Worm (Caenorhabditis elegans) whole organism, L1 larva: Measurements from ENCODE around the gene dao-6.
A peak's percentile ranks its signal among the peaks of the same experiment; 100 is the strongest.

Experiments
- C16A3.4 ChIP-seq: fragments of 150-350 bp; optimal IDR thresholded peaks from 2 replicates; lab custom pipeline; 2014; ENCODE audit warnings: missing biosample characterization, missing genetic modification characterization
- C34B4.2 ChIP-seq: sonication (generic microtip); optimal IDR thresholded peaks from 2 replicates; lab custom pipeline; 2017; ENCODE audit warnings: mild to moderate bottlenecking, missing genetic modification characterization, missing compliant biosample characterization
- Y116A8C.19 ChIP-seq: sonication (generic microtip); optimal IDR thresholded peaks from 2 replicates; lab custom pipeline; 2016; ENCODE audit warnings: missing compliant biosample characterization, missing genetic modification characterization, borderline replicate concordance
- alr-1 ChIP-seq: fragments of 200-800 bp; sonication (Bioruptor generic); optimal IDR thresholded peaks from 2 replicates; lab custom pipeline; 2018; ENCODE audit warnings: borderline replicate concordance, mild to moderate bottlenecking, missing genetic modification characterization, missing compliant biosample characterization
- aly-2 ChIP-seq: fragments of 150-350 bp; optimal IDR thresholded peaks from 2 replicates; lab custom pipeline; 2014; ENCODE audit warnings: missing biosample characterization, missing genetic modification characterization
- ama-1 ChIP-seq: fragments of 150-350 bp; optimal IDR thresholded peaks from 2 replicates; lab custom pipeline; 2014
- ceh-63 ChIP-seq: fragments of 200-800 bp; sonication (Bioruptor generic); optimal IDR thresholded peaks from 2 replicates; lab custom pipeline; 2018; ENCODE audit warnings: mild to moderate bottlenecking, missing genetic modification characterization, missing compliant biosample characterization
- ceh-8 ChIP-seq: fragments of 200-800 bp; sonication (Bioruptor generic); optimal IDR thresholded peaks from 2 replicates; lab custom pipeline; 2018; ENCODE audit warnings: mild to moderate bottlenecking, missing genetic modification characterization, moderate library complexity, missing compliant biosample characterization
- ceh-82 ChIP-seq, 3 experiments: fragments of 150-350 bp in 1 of 3; sonication (generic microtip) in 2 of 3; optimal IDR thresholded peaks; 2 replicates each; lab custom pipeline; 2014 to 2017; ENCODE audit warnings: missing biosample characterization in 3 of 3, missing genetic modification characterization in 3 of 3
- efl-1 ChIP-seq, 4 experiments: fragments of 150-350 bp; optimal IDR thresholded peaks in 3 of 4; peaks in 1 of 4; 1 replicate in 1 of 4; 2 replicates in 3 of 4; lab custom pipeline; 2014; ENCODE audit warnings: missing biosample characterization in 2 of 4, missing genetic modification characterization in 2 of 4, missing genetic modification reagents in 2 of 4
- efl-3 ChIP-seq: fragments of 200-800 bp; sonication (Bioruptor generic); optimal IDR thresholded peaks from 2 replicates; lab custom pipeline; 2018; ENCODE audit warnings: mild to moderate bottlenecking, missing genetic modification characterization, missing compliant biosample characterization
- elt-2 ChIP-seq: sonication (generic microtip); optimal IDR thresholded peaks from 2 replicates; lab custom pipeline; 2016; ENCODE audit warnings: missing genetic modification characterization, mild to moderate bottlenecking, inconsistent platforms, missing compliant biosample characterization, missing genetic modification reagents
- elt-3 ChIP-seq, 6 experiments: fragments of 150-350 bp in 1 of 6; sonication (generic microtip); optimal IDR thresholded peaks; 2 replicates each; lab custom pipeline; 2017 to 2018; ENCODE audit warnings: missing biosample characterization in 6 of 6, missing genetic modification characterization in 6 of 6, inconsistent platforms in 1 of 6
- ets-5 ChIP-seq: fragments of 200-800 bp; sonication (Bioruptor generic); IDR thresholded peaks from 2 replicates; pipeline ENCODE4 v1.3.6; 2022; ENCODE audit warnings: missing genetic modification characterization, missing compliant biosample characterization
- fkh-4 ChIP-seq: sonication (generic microtip); optimal IDR thresholded peaks from 2 replicates; lab custom pipeline; 2016; ENCODE audit warnings: missing compliant biosample characterization, missing genetic modification characterization, borderline replicate concordance
- fos-1 ChIP-seq: fragments of 150-350 bp; optimal IDR thresholded peaks from 2 replicates; lab custom pipeline; 2014; ENCODE audit warnings: missing biosample characterization, missing genetic modification characterization
- grh-1 ChIP-seq: fragments of 200-800 bp; sonication (Bioruptor generic); IDR thresholded peaks from 2 replicates; pipeline ENCODE4 v1.3.6; 2022; ENCODE audit warnings: missing genetic modification reagents, missing genetic modification characterization, missing compliant biosample characterization
- hlh-4 ChIP-seq: sonication (generic microtip); optimal IDR thresholded peaks from 2 replicates; lab custom pipeline; 2016; ENCODE audit warnings: mild to moderate bottlenecking, missing genetic modification characterization, missing compliant biosample characterization
- hpl-2 ChIP-seq: fragments of 150-350 bp; optimal IDR thresholded peaks from 2 replicates; lab custom pipeline; 2014; ENCODE audit warnings: missing biosample characterization, missing genetic modification reagents, missing genetic modification characterization
- irx-1 ChIP-seq: sonication (generic microtip); optimal IDR thresholded peaks from 2 replicates; lab custom pipeline; 2016; ENCODE audit warnings: missing genetic modification characterization, missing compliant biosample characterization
- isw-1 ChIP-seq: fragments of 200-800 bp; sonication (Bioruptor generic); IDR thresholded peaks from 2 replicates; pipeline ENCODE4 v1.3.6; 2022; ENCODE audit warnings: missing genetic modification characterization, missing compliant biosample characterization
- lin-14 ChIP-seq: fragments of 200-800 bp; sonication (Bioruptor generic); optimal IDR thresholded peaks from 2 replicates; lab custom pipeline; 2018; ENCODE audit warnings: mild to moderate bottlenecking, missing genetic modification characterization, moderate library complexity, missing compliant biosample characterization
- lin-35 ChIP-seq, 2 experiments: fragments of 150-350 bp; optimal IDR thresholded peaks; 2 replicates each; lab custom pipeline; 2014; ENCODE audit warnings: missing biosample characterization in 2 of 2, missing genetic modification characterization in 2 of 2, missing genetic modification reagents in 2 of 2
- lin-39 ChIP-seq: fragments of 150-350 bp; optimal IDR thresholded peaks from 2 replicates; lab custom pipeline; 2014; ENCODE audit warnings: missing biosample characterization, missing genetic modification reagents, missing genetic modification characterization
- lsy-2 ChIP-seq, 2 experiments: fragments of 150-350 bp; optimal IDR thresholded peaks; 2 replicates each; lab custom pipeline; 2014; ENCODE audit warnings: missing biosample characterization in 2 of 2, missing genetic modification characterization in 2 of 2
- mab-9 ChIP-seq: fragments of 200-800 bp; sonication (Bioruptor generic); IDR thresholded peaks from 2 replicates; pipeline ENCODE4 v1.3.6; 2022; ENCODE audit warnings: missing genetic modification reagents, missing genetic modification characterization, missing compliant biosample characterization
- nhr-11 ChIP-seq: fragments of 150-350 bp; optimal IDR thresholded peaks from 2 replicates; lab custom pipeline; 2014; ENCODE audit warnings: missing biosample characterization, missing genetic modification characterization
- nhr-12 ChIP-seq: sonication (generic microtip); optimal IDR thresholded peaks from 2 replicates; lab custom pipeline; 2017; ENCODE audit warnings: missing biosample characterization, missing genetic modification characterization
- nhr-19 ChIP-seq: fragments of 200-800 bp; sonication (Bioruptor generic); conservative IDR thresholded peaks from 2 replicates; pipeline ENCODE4 v1.3.6; 2022; ENCODE audit warnings: missing genetic modification characterization, missing compliant biosample characterization
- nhr-237 ChIP-seq: fragments of 150-350 bp; optimal IDR thresholded peaks from 2 replicates; lab custom pipeline; 2014; ENCODE audit warnings: missing biosample characterization, missing genetic modification characterization
- nhr-71 ChIP-seq: sonication (generic microtip); optimal IDR thresholded peaks from 2 replicates; lab custom pipeline; 2016; ENCODE audit warnings: mild to moderate bottlenecking, missing genetic modification characterization, moderate library complexity, missing compliant biosample characterization
- nhr-84 ChIP-seq: sonication (generic microtip); optimal IDR thresholded peaks from 2 replicates; lab custom pipeline; 2017; ENCODE audit warnings: missing biosample characterization, missing genetic modification characterization
- nhr-85 ChIP-seq: sonication (generic microtip); peaks from one replicate; lab custom pipeline; 2016; ENCODE audit warnings: missing genetic modification characterization, inconsistent platforms, missing compliant biosample characterization
- pag-3 ChIP-seq: sonication (generic microtip); optimal IDR thresholded peaks from 2 replicates; lab custom pipeline; 2017; ENCODE audit warnings: missing genetic modification characterization, mild to moderate bottlenecking, missing compliant biosample characterization, antibody characterized with exemption, borderline replicate concordance; ENCODE audit not compliant: insufficient read depth
- pax-3 ChIP-seq: fragments of 200-800 bp; sonication (Bioruptor generic); optimal IDR thresholded peaks from 2 replicates; lab custom pipeline; 2018; ENCODE audit warnings: mild to moderate bottlenecking, missing genetic modification characterization, moderate library complexity, missing compliant biosample characterization
- snu-23 ChIP-seq: sonication (generic microtip); optimal IDR thresholded peaks from 2 replicates; lab custom pipeline; 2016; ENCODE audit warnings: missing genetic modification characterization, missing compliant biosample characterization
- sox-4 ChIP-seq: sonication (generic microtip); optimal IDR thresholded peaks from 2 replicates; lab custom pipeline; 2016; ENCODE audit warnings: missing genetic modification characterization, missing compliant biosample characterization
- sptf-1 ChIP-seq: fragments of 150-350 bp; optimal IDR thresholded peaks from 2 replicates; lab custom pipeline; 2014; ENCODE audit warnings: missing biosample characterization, missing genetic modification characterization
- sup-37 ChIP-seq: fragments of 200-800 bp; sonication (Bioruptor generic); optimal IDR thresholded peaks from 2 replicates; lab custom pipeline; 2018; ENCODE audit warnings: mild to moderate bottlenecking, missing genetic modification characterization, missing compliant biosample characterization
- unc-62 ChIP-seq: fragments of 150-350 bp; optimal IDR thresholded peaks from 2 replicates; lab custom pipeline; 2014; ENCODE audit warnings: missing biosample characterization, missing genetic modification reagents, missing genetic modification characterization
- vab-15 ChIP-seq: sonication (generic microtip); optimal IDR thresholded peaks from 2 replicates; lab custom pipeline; 2017; ENCODE audit warnings: missing genotype, mild to moderate bottlenecking, missing genetic modification characterization, missing compliant biosample characterization
- zag-1 ChIP-seq: fragments of 150-350 bp; optimal IDR thresholded peaks from 2 replicates; lab custom pipeline; 2014; ENCODE audit warnings: missing biosample characterization, missing genetic modification characterization
- zip-4 ChIP-seq: fragments of 200-800 bp; sonication (Bioruptor generic); optimal IDR thresholded peaks from 2 replicates; lab custom pipeline; 2018; ENCODE audit warnings: mild to moderate bottlenecking, missing genetic modification characterization, moderate library complexity, missing compliant biosample characterization
- ztf-11 ChIP-seq, 2 experiments: sonication (generic microtip); optimal IDR thresholded peaks; 2 replicates each; lab custom pipeline; 2016 to 2017; ENCODE audit warnings: missing genetic modification characterization in 2 of 2, missing biosample characterization in 1 of 2, missing compliant biosample characterization in 1 of 2
- ztf-4 ChIP-seq: fragments of 150-350 bp; optimal IDR thresholded peaks from 2 replicates; lab custom pipeline; 2014; ENCODE audit warnings: missing biosample characterization, missing genetic modification characterization

dao-6 gene

ce11 chrIII:9782011-9782436, 46.0 kb upstream of the dao-6 start, which contains the start of gene vha-2:
TSS of gene vha-2 (plus strand) at chrIII:9782164.
- peak; percentile 93 for TF ChIP-seq alr-1 (tag; lab: Kevin White, UChicago)
- TF ChIP-seq ets-5 (GFP tag; lab: Robert Waterston, UW) = no peak
- no peak for TF ChIP-seq nhr-84 (tag; lab: Kevin White, UChicago)
- no peak for TF ChIP-seq sox-4 (tag; lab: Kevin White, UChicago)
- peak; percentile 80 for TF ChIP-seq nhr-85 (tag; lab: Kevin White, UChicago)
- no peak for TF ChIP-seq hlh-4 (tag; lab: Kevin White, UChicago)
- TF ChIP-seq ztf-4 (tag; lab: Kevin White, UChicago) = no peak
- no peak for TF ChIP-seq sup-37
- no peak for TF ChIP-seq lin-14 (GFP tag; lab: Kevin White, UChicago)
- no peak for TF ChIP-seq sptf-1
- no peak for TF ChIP-seq nhr-237 (tag; lab: Kevin White, UChicago)
- peak; percentile 32 for TF ChIP-seq nhr-71 (tag; lab: Kevin White, UChicago)
- TF ChIP-seq nhr-19 = no peak
- no peak for TF ChIP-seq isw-1 (GFP tag; lab: Robert Waterston, UW)
- peak in 1 of 2 experiments; percentile 13 for TF ChIP-seq lin-35 (GFP tag; optimal IDR thresholded peaks at IDR 0.05; lab: Kevin White, UChicago)
- no peak for TF ChIP-seq ceh-8 (GFP tag; lab: Kevin White, UChicago)
- no peak for TF ChIP-seq ztf-11 (tag; optimal IDR thresholded peaks at IDR 0.05; lab: Kevin White, UChicago)
- TF ChIP-seq efl-3 (GFP tag; lab: Kevin White, UChicago) = no peak
- TF ChIP-seq aly-2 (tag; lab: Kevin White, UChicago) = peak; percentile 60
- no peak for TF ChIP-seq irx-1 (tag; lab: Kevin White, UChicago)
- no peak for TF ChIP-seq C16A3.4
- peak; percentile 8 for TF ChIP-seq ceh-63
- no peak for TF ChIP-seq vab-15 (tag; lab: Kevin White, UChicago)
- TF ChIP-seq zip-4 (GFP tag; lab: Kevin White, UChicago) = no peak
- no peak for TF ChIP-seq mab-9 (GFP tag; lab: Robert Waterston, UW)
- TF ChIP-seq nhr-12 = no peak
- 0 out of 2 replicates have a peak, but pooled peaks have one; percentile 10 for TF ChIP-seq grh-1
- no peak for TF ChIP-seq C34B4.2 (tag; lab: Kevin White, UChicago)
- no peak for TF ChIP-seq fkh-4 (tag; lab: Kevin White, UChicago)
- no peak for TF ChIP-seq nhr-11 (tag; lab: Kevin White, UChicago)
- no peak for TF ChIP-seq Y116A8C.19 (tag; lab: Kevin White, UChicago)

ce11 chrIII:9780665-9781304, 44.8 kb upstream of the dao-6 start, which contains the start of gene vha-1:
TSS of gene vha-1 (plus strand) at chrIII:9781254.
- TF ChIP-seq pax-3 (tag; lab: Kevin White, UChicago) (no peak), zag-1 (tag; lab: Kevin White, UChicago) (no peak), nhr-12 (no peak), lin-39 (no peak), isw-1 (GFP tag; lab: Robert Waterston, UW) (peak; percentile 73), pag-3 (tag; lab: Kevin White, UChicago) (no peak), fkh-4 (tag; lab: Kevin White, UChicago) (no peak), ets-5 (GFP tag; lab: Robert Waterston, UW) (no peak), lin-35 (GFP tag; optimal IDR thresholded peaks at IDR 0.05; lab: Kevin White, UChicago) (peak; percentile 88 to 91), lsy-2 (tag; optimal IDR thresholded peaks at IDR 0.05; lab: Kevin White, UChicago) (peak; percentile 86 to 97), sptf-1 (no peak), snu-23 (peak; percentile 94), unc-62 (GFP tag; lab: Kevin White, UChicago) (no peak), efl-1 (optimal IDR thresholded peaks at IDR 0.05; lab: Kevin White, UChicago) (peak; percentile 79 to 89), efl-1 (GFP tag; optimal IDR thresholded peaks at IDR 0.05 in 1 of 2; lab: Kevin White, UChicago) (peak; percentile 79 to 94), ceh-82 (tag; optimal IDR thresholded peaks at IDR 0.05; lab: Kevin White, UChicago) (peak; percentile 74 to 95 (median 83)), vab-15 (tag; lab: Kevin White, UChicago) (peak; percentile 24), nhr-237 (tag; lab: Kevin White, UChicago) (peak; percentile 84), lin-14 (GFP tag; lab: Kevin White, UChicago) (peak; percentile 93), ceh-63 (no peak), Y116A8C.19 (tag; lab: Kevin White, UChicago) (no peak), ceh-8 (GFP tag; lab: Kevin White, UChicago) (no peak), nhr-71 (tag; lab: Kevin White, UChicago) (peak; percentile 90), hlh-4 (tag; lab: Kevin White, UChicago) (no peak), ama-1 (lab: Kevin White, UChicago) (peak; percentile 56), fos-1 (tag; lab: Kevin White, UChicago) (peak; percentile 61), mab-9 (GFP tag; lab: Robert Waterston, UW) (no peak), aly-2 (tag; lab: Kevin White, UChicago) (peak; percentile 25), elt-3 (tag; optimal IDR thresholded peaks at IDR 0.05; lab: Kevin White, UChicago) (peak in 4 of 6 experiments; percentile 11 to 92 (median 79)), irx-1 (tag; lab: Kevin White, UChicago) (no peak), nhr-85 (tag; lab: Kevin White, UChicago) (peak; percentile 85), elt-2 (tag; lab: Kevin White, UChicago) (no peak), nhr-11 (tag; lab: Kevin White, UChicago) (no peak), hpl-2 (peak; percentile 41)
